Fruit fly (Drosophila melanogaster) whole organism, embryonic: ENCODE data around the gene Osi2.
A peak's percentile ranks its signal among the peaks of the same experiment; 100 is the strongest.

ENCODE experiments used
- BtbVII ChIP-seq: fragments of 200-800 bp; sonication (Bioruptor generic); optimal IDR thresholded peaks from 3 replicates; lab custom pipeline; 2017; ENCODE audit warnings: missing biosample characterization, mild to moderate bottlenecking, missing genetic modification characterization
- CG10366 ChIP-seq: fragments of 200-800 bp; sonication (Bioruptor generic); IDR thresholded peaks from 2 replicates; pipeline ENCODE4 v1.3.6; 2022; ENCODE audit warnings: missing biosample characterization, missing genetic modification characterization
- CG13287 ChIP-seq: fragments of 200-800 bp; sonication (Bioruptor generic); IDR thresholded peaks from 2 replicates; pipeline ENCODE4 v1.3.6; 2022; ENCODE audit warnings: missing biosample characterization, missing genetic modification characterization; ENCODE audit not compliant: partially characterized antibody
- CG14050 ChIP-seq: fragments of 200-800 bp; sonication (Bioruptor generic); IDR thresholded peaks from 3 replicates; pipeline ENCODE4 v1.3.6; 2022; ENCODE audit warnings: missing biosample characterization, missing genetic modification characterization
- CG14860 ChIP-seq: fragments of 200-800 bp; sonication (Bioruptor generic); IDR thresholded peaks from 3 replicates; pipeline ENCODE4 v1.3.6; 2022; ENCODE audit warnings: missing biosample characterization, missing genetic modification characterization; ENCODE audit not compliant: partially characterized antibody
- CG14965 ChIP-seq: fragments of 200-800 bp; sonication (Bioruptor generic); optimal IDR thresholded peaks from 2 replicates; lab custom pipeline; 2016; ENCODE audit warnings: missing biosample characterization, missing genetic modification characterization, borderline replicate concordance
- CG17328 ChIP-seq: fragments of 200-800 bp; sonication (Bioruptor generic); IDR thresholded peaks from 2 replicates; pipeline ENCODE4 v1.3.6; 2022; ENCODE audit warnings: missing biosample characterization, missing genetic modification characterization
- CG17612 ChIP-seq: fragments of 200-800 bp; sonication (Bioruptor generic); IDR thresholded peaks from 2 replicates; pipeline ENCODE4 v1.3.6; 2022; ENCODE audit warnings: missing biosample characterization, missing genetic modification characterization
- CG2120 ChIP-seq: fragments of 200-800 bp; sonication (Bioruptor generic); optimal IDR thresholded peaks from 3 replicates; lab custom pipeline; 2016; ENCODE audit warnings: missing biosample characterization, missing genetic modification characterization
- CG32532 ChIP-seq: fragments of 200-800 bp; sonication (Bioruptor generic); IDR thresholded peaks from 2 replicates; pipeline ENCODE4 v1.3.6; 2022; ENCODE audit warnings: missing biosample characterization, missing genetic modification characterization
- CG4707 ChIP-seq: fragments of 200-800 bp; sonication (Bioruptor generic); optimal IDR thresholded peaks from 2 replicates; lab custom pipeline; 2018; ENCODE audit warnings: missing biosample characterization, mild to moderate bottlenecking, missing genetic modification characterization, moderate library complexity
- CG5953 ChIP-seq: fragments of 200-800 bp; sonication (Bioruptor generic); IDR thresholded peaks from 2 replicates; pipeline ENCODE4 v1.3.6; 2022; ENCODE audit warnings: missing biosample characterization, missing genetic modification characterization
- CG6254 ChIP-seq: fragments of 200-800 bp; sonication (Bioruptor generic); optimal IDR thresholded peaks from 3 replicates; lab custom pipeline; 2017; ENCODE audit warnings: mild to moderate bottlenecking, missing biosample characterization, missing genetic modification reagents, missing genetic modification characterization
- CG7357 ChIP-seq: fragments of 200-800 bp; sonication (Bioruptor generic); IDR thresholded peaks from 3 replicates; pipeline ENCODE4 v1.3.6; 2022; ENCODE audit warnings: missing biosample characterization, missing genetic modification characterization
- CG7556 ChIP-seq: fragments of 200-800 bp; sonication (Bioruptor generic); optimal IDR thresholded peaks from 2 replicates; lab custom pipeline; 2017; ENCODE audit warnings: missing biosample characterization, mild to moderate bottlenecking, missing genetic modification characterization
- CG8765 ChIP-seq: fragments of 200-800 bp; sonication (Bioruptor generic); IDR thresholded peaks from 2 replicates; pipeline ENCODE4 v1.3.6; 2022; ENCODE audit warnings: missing biosample characterization, missing genetic modification characterization
- CkIIα-i1 ChIP-seq: fragments of 200-800 bp; sonication (Bioruptor generic); IDR thresholded peaks from 2 replicates; pipeline ENCODE4 v1.3.6; 2022; ENCODE audit warnings: missing biosample characterization, missing genetic modification characterization
- Dad ChIP-seq: fragments of 200-800 bp; sonication (Bioruptor generic); optimal IDR thresholded peaks from 3 replicates; lab custom pipeline; 2016; ENCODE audit warnings: missing biosample characterization, missing genetic modification characterization
- Doc3 ChIP-seq: fragments of 200-800 bp; sonication (Bioruptor generic); IDR thresholded peaks from 3 replicates; pipeline ENCODE4 v1.3.6; 2022; ENCODE audit warnings: missing biosample characterization, missing genetic modification characterization; ENCODE audit not compliant: partially characterized antibody
- Gug ChIP-seq: fragments of 200-800 bp; sonication (Bioruptor generic); IDR thresholded peaks from 4 replicates; pipeline ENCODE4 v1.3.6; 2022; ENCODE audit warnings: missing biosample characterization, missing genetic modification characterization
- HLH4C ChIP-seq: fragments of 200-800 bp; sonication (Bioruptor generic); IDR thresholded peaks from 3 replicates; pipeline ENCODE4 v1.3.6; 2022; ENCODE audit warnings: missing biosample characterization, missing genetic modification characterization; ENCODE audit not compliant: partially characterized antibody
- HmgD ChIP-seq: fragments of 200-800 bp; sonication (Bioruptor generic); optimal IDR thresholded peaks from 3 replicates; lab custom pipeline; 2016; ENCODE audit warnings: missing biosample characterization, missing genetic modification characterization
- Lpt ChIP-seq: fragments of >200 bp; optimal IDR thresholded peaks from 2 replicates; lab custom pipeline; 2018; ENCODE audit warnings: missing biosample characterization, missing genetic modification characterization
- NK7.1 ChIP-seq: fragments of 200-800 bp; sonication (Bioruptor generic); optimal IDR thresholded peaks from 3 replicates; lab custom pipeline; 2016; ENCODE audit warnings: missing biosample characterization, missing genetic modification characterization
- NfI ChIP-seq: fragments of 200-800 bp; sonication (Bioruptor generic); optimal IDR thresholded peaks from 3 replicates; lab custom pipeline; 2018; ENCODE audit warnings: missing biosample characterization, mild to moderate bottlenecking, missing genetic modification characterization, moderate library complexity
- Oaz ChIP-seq: fragments of 200-800 bp; sonication (Bioruptor generic); IDR thresholded peaks from 2 replicates; pipeline ENCODE4 v1.3.6; 2022; ENCODE audit warnings: missing biosample characterization, missing genetic modification characterization
- Oli ChIP-seq: fragments of 200-800 bp; sonication (Bioruptor generic); optimal IDR thresholded peaks from 2 replicates; lab custom pipeline; 2018; ENCODE audit warnings: missing biosample characterization, mild to moderate bottlenecking, missing genetic modification characterization, moderate library complexity
- TFAM ChIP-seq: fragments of 200-800 bp; sonication (Bioruptor generic); optimal IDR thresholded peaks from 2 replicates; lab custom pipeline; 2017; ENCODE audit warnings: missing biosample characterization, missing genetic modification characterization, inconsistent platforms
- aop ChIP-seq: fragments of 200-800 bp; sonication (Bioruptor generic); IDR thresholded peaks from 2 replicates; pipeline ENCODE4 v1.3.6; 2022; ENCODE audit warnings: missing biosample characterization, missing genetic modification characterization
- chn ChIP-seq: fragments of 200-800 bp; sonication (Bioruptor generic); optimal IDR thresholded peaks from 2 replicates; lab custom pipeline; 2016; ENCODE audit warnings: missing biosample characterization, missing genetic modification characterization
- ci ChIP-seq: fragments of 200-800 bp; sonication (Bioruptor generic); IDR thresholded peaks from 3 replicates; pipeline ENCODE4 v1.3.6; 2022; ENCODE audit warnings: missing biosample characterization, missing genetic modification characterization
- croc ChIP-seq: fragments of 200-800 bp; sonication (Bioruptor generic); conservative IDR thresholded peaks from 3 replicates; pipeline ENCODE4 v1.3.6; 2022; ENCODE audit warnings: missing biosample characterization, missing genetic modification characterization
- danr ChIP-seq: fragments of 200-800 bp; sonication (Bioruptor generic); IDR thresholded peaks from 2 replicates; pipeline ENCODE4 v1.3.6; 2022; ENCODE audit warnings: missing biosample characterization, missing genetic modification characterization
- emc ChIP-seq: fragments of 200-800 bp; sonication (Bioruptor generic); optimal IDR thresholded peaks from 2 replicates; lab custom pipeline; 2016; ENCODE audit warnings: missing biosample characterization, missing genetic modification characterization
- fru ChIP-seq: fragments of >200 bp; optimal IDR thresholded peaks from 2 replicates; lab custom pipeline; 2017
- gfzf ChIP-seq: fragments of 200-800 bp; sonication (Bioruptor generic); optimal IDR thresholded peaks from 2 replicates; lab custom pipeline; 2016; ENCODE audit warnings: missing biosample characterization, mild to moderate bottlenecking, missing genetic modification characterization, moderate library complexity
- her ChIP-seq: fragments of 200-800 bp; sonication (Bioruptor generic); optimal IDR thresholded peaks from 2 replicates; lab custom pipeline; 2016; ENCODE audit warnings: missing biosample characterization, missing genetic modification characterization
- nmo ChIP-seq: fragments of 200-800 bp; sonication (Bioruptor generic); optimal IDR thresholded peaks from 2 replicates; lab custom pipeline; 2018; ENCODE audit warnings: missing biosample characterization, mild to moderate bottlenecking, missing genetic modification characterization, moderate library complexity
- oc ChIP-seq: fragments of 200-800 bp; sonication (Bioruptor generic); optimal IDR thresholded peaks from 2 replicates; lab custom pipeline; 2018; ENCODE audit warnings: missing biosample characterization, mild to moderate bottlenecking, missing genetic modification characterization, moderate library complexity
- odd ChIP-seq: fragments of 200-800 bp; sonication (Bioruptor generic); optimal IDR thresholded peaks from 2 replicates; lab custom pipeline; 2017; ENCODE audit warnings: missing biosample characterization, mild to moderate bottlenecking, missing genetic modification characterization
- phol ChIP-seq: fragments of 200-800 bp; sonication (Bioruptor generic); optimal IDR thresholded peaks from 3 replicates; lab custom pipeline; 2018; ENCODE audit warnings: missing biosample characterization, mild to moderate bottlenecking, missing genetic modification characterization, moderate library complexity
- ranshi ChIP-seq: fragments of 200-800 bp; sonication (Bioruptor generic); IDR thresholded peaks from 2 replicates; pipeline ENCODE4 v1.3.6; 2022; ENCODE audit warnings: missing biosample characterization, missing genetic modification characterization
- rib ChIP-seq: fragments of 200-800 bp; sonication (Bioruptor generic); IDR thresholded peaks from 2 replicates; pipeline ENCODE4 v1.3.6; 2022; ENCODE audit warnings: missing biosample characterization, missing genetic modification characterization
- schlank ChIP-seq: fragments of 200-800 bp; sonication (Bioruptor generic); optimal IDR thresholded peaks from 2 replicates; lab custom pipeline; 2018; ENCODE audit warnings: missing biosample characterization, mild to moderate bottlenecking, missing genetic modification characterization
- slou ChIP-seq: fragments of 200-800 bp; sonication (Bioruptor generic); optimal IDR thresholded peaks from 3 replicates; lab custom pipeline; 2016; ENCODE audit warnings: missing biosample characterization, missing genetic modification characterization
- tll ChIP-seq, 2 experiments: fragments of 200-800 bp in 1 of 2; fragments of >200 bp in 1 of 2; sonication (Bioruptor generic) in 1 of 2; optimal IDR thresholded peaks; 2 replicates each; lab custom pipeline; 2017 to 2019; ENCODE audit warnings: missing biosample characterization in 2 of 2, missing genetic modification characterization in 2 of 2, mild to moderate bottlenecking in 1 of 2, moderate library complexity in 1 of 2
- tna ChIP-seq: fragments of 200-800 bp; sonication (Bioruptor generic); IDR thresholded peaks from 2 replicates; pipeline ENCODE4 v1.3.6; 2022; ENCODE audit warnings: missing biosample characterization, missing genetic modification characterization; ENCODE audit not compliant: partially characterized antibody
- tx ChIP-seq: fragments of 200-800 bp; sonication (Bioruptor generic); optimal IDR thresholded peaks from 2 replicates; lab custom pipeline; 2016; ENCODE audit warnings: missing biosample characterization, missing genetic modification characterization
- unc-4 ChIP-seq: fragments of 200-800 bp; sonication (Bioruptor generic); IDR thresholded peaks from 2 replicates; pipeline ENCODE4 v1.3.6; 2022; ENCODE audit warnings: missing biosample characterization, missing genetic modification characterization; ENCODE audit not compliant: partially characterized antibody
- unpg ChIP-seq: fragments of 200-800 bp; sonication (Bioruptor generic); optimal IDR thresholded peaks from 3 replicates; lab custom pipeline; 2018; ENCODE audit warnings: missing biosample characterization, mild to moderate bottlenecking, missing genetic modification characterization, moderate library complexity
- usp ChIP-seq: fragments of >200 bp; optimal IDR thresholded peaks from 2 replicates; lab custom pipeline; 2017; ENCODE audit warnings: missing biosample characterization, missing genetic modification characterization
- vfl ChIP-seq: fragments of 200-800 bp; sonication (Bioruptor generic); optimal IDR thresholded peaks from 2 replicates; lab custom pipeline; 2016; ENCODE audit warnings: missing biosample characterization, missing genetic modification characterization

Gene Osi2

dm6 chr3R:6203000-6203399, 6.2 kb upstream of the Osi2 start (continued):
- TF ChIP-seq tll (GFP tag; optimal IDR thresholded peaks at IDR 0.05; lab: Kevin White, UChicago) (no peak), her (no peak), CkIIα-i1 (GFP tag; lab: Robert Waterston, UW) (no peak), oc (tag; lab: Kevin White, UChicago) (peak; percentile 1), chn (GFP tag; lab: Kevin White, UChicago) (no peak), Doc3 (GFP tag; lab: Robert Waterston, UW) (no peak), ci (GFP tag; lab: Robert Waterston, UW) (peak; percentile 80; the same call in 2 of the 3 replicates), CG13287 (GFP tag; lab: Robert Waterston, UW) (no peak), CG14965 (GFP tag; lab: Kevin White, UChicago) (no peak), CG17612 (GFP tag; lab: Robert Waterston, UW) (no peak), Oli (tag; lab: Kevin White, UChicago) (no peak), Lpt (GFP tag; lab: Kevin White, UChicago) (no peak), Dad (GFP tag; lab: Kevin White, UChicago) (no peak), slou (GFP tag; lab: Kevin White, UChicago) (no peak), NK7.1 (GFP tag; lab: Kevin White, UChicago) (no peak), tx (GFP tag; lab: Kevin White, UChicago) (no peak), CG6254 (GFP tag; lab: Kevin White, UChicago) (peak; percentile 18), usp (no peak), danr (GFP tag; lab: Robert Waterston, UW) (no peak), ranshi (GFP tag; lab: Robert Waterston, UW) (no peak), fru (lab: Kevin White, UChicago) (no peak), TFAM (GFP tag; lab: Kevin White, UChicago) (no peak), BtbVII (no peak), croc (GFP tag; lab: Robert Waterston, UW) (no peak), unpg (GFP tag; lab: Kevin White, UChicago) (no peak), NfI (GFP tag; lab: Kevin White, UChicago) (no peak), CG7556 (no peak), HmgD (GFP tag; lab: Kevin White, UChicago) (no peak), odd (GFP tag; lab: Kevin White, UChicago) (no peak), phol (tag; lab: Kevin White, UChicago) (no peak), aop (GFP tag; lab: Robert Waterston, UW) (no peak), rib (GFP tag; lab: Robert Waterston, UW) (no peak), CG14050 (GFP tag; lab: Robert Waterston, UW) (no peak), CG7357 (GFP tag; lab: Robert Waterston, UW) (0 out of 3 replicates have a peak, but pooled peaks have one; percentile 24), nmo (GFP tag; lab: Kevin White, UChicago) (no peak), CG14860 (no peak), CG4707 (GFP tag; lab: Kevin White, UChicago) (no peak), CG2120 (no peak), gfzf (GFP tag; lab: Kevin White, UChicago) (no peak), CG17328 (GFP tag; lab: Robert Waterston, UW) (no peak), unc-4 (GFP tag; lab: Robert Waterston, UW) (no peak), CG8765 (GFP tag; lab: Robert Waterston, UW) (no peak), tna (GFP tag; lab: Robert Waterston, UW) (no peak), CG5953 (GFP tag; lab: Robert Waterston, UW) (no peak; the same call in 1 of the 2 replicates), CG32532 (GFP tag; lab: Robert Waterston, UW) (no peak), Oaz (no peak), emc (GFP tag; lab: Kevin White, UChicago) (no peak), Gug (no peak), CG10366 (GFP tag; lab: Robert Waterston, UW) (no peak), schlank (tag; lab: Kevin White, UChicago) (no peak), vfl (GFP tag; lab: Kevin White, UChicago) (no peak), HLH4C (no peak)
